Worm (Caenorhabditis elegans): Measurements from ENCODE around the gene W08G11.3.

ce11 chrV:16393728-16394127 lies 26.2 kb downstream of the W08G11.3 start, which contains the start of gene srd-63:
- TF ChIP-seq madf-9 (GFP tag; conservative IDR thresholded peaks at IDR 0.05) (no peak), mep-1 (tag; optimal IDR thresholded peaks at IDR 0.05) (no peak), nhr-77 (tag; optimal IDR thresholded peaks at IDR 0.05) (no peak), F37D6.2 (tag; optimal IDR thresholded peaks at IDR 0.05) (no peak), tag-97 (GFP tag; IDR thresholded peaks at IDR 0.05) (no peak), ztf-11 (tag; optimal IDR thresholded peaks at IDR 0.05) (no peak)

All from whole organism, L4 larva.